Worm (Caenorhabditis elegans) whole organism, midembryonic: Measurements from ENCODE around the gene mccc-1.

Experiments used
- T22C8.4 ChIP-seq: fragments of 200-800 bp; sonication (Bioruptor generic); IDR thresholded peaks from 2 replicates; pipeline ENCODE4 v1.3.6; 2022; ENCODE audit warnings: missing genetic modification characterization, missing compliant biosample characterization
- cog-1 ChIP-seq: sonication (generic microtip); optimal IDR thresholded peaks from 2 replicates; lab custom pipeline; 2016; ENCODE audit warnings: missing genetic modification characterization, missing compliant biosample characterization
- flt-1 ChIP-seq: fragments of 200-800 bp; sonication (Bioruptor generic); IDR thresholded peaks from 2 replicates; pipeline ENCODE4 v1.3.6; 2022; ENCODE audit warnings: missing genetic modification characterization, missing compliant biosample characterization
- klf-2 ChIP-seq: fragments of 200-800 bp; sonication (Bioruptor generic); conservative IDR thresholded peaks from 2 replicates; pipeline ENCODE4 v1.3.6; 2022; ENCODE audit warnings: missing genetic modification reagents, missing genetic modification characterization, missing compliant biosample characterization
- med-1 ChIP-seq: sonication (generic microtip); optimal IDR thresholded peaks from 2 replicates; lab custom pipeline; 2017; ENCODE audit warnings: missing genetic modification characterization, mild to moderate bottlenecking, missing compliant biosample characterization, antibody characterized with exemption, missing genetic modification reagents; ENCODE audit not compliant: insufficient read depth
- ref-1 ChIP-seq: fragments of 200-800 bp; sonication (Bioruptor generic); conservative IDR thresholded peaks from 2 replicates; pipeline ENCODE4 v1.3.6; 2022; ENCODE audit warnings: missing genetic modification reagents, missing genetic modification characterization, missing compliant biosample characterization
- tab-1 ChIP-seq: fragments of 200-800 bp; sonication (Bioruptor generic); IDR thresholded peaks from 2 replicates; pipeline ENCODE4 v1.3.6; 2022; ENCODE audit warnings: missing genetic modification characterization, missing compliant biosample characterization
- ztf-23 ChIP-seq: fragments of 200-800 bp; sonication (Bioruptor generic); IDR thresholded peaks from 2 replicates; pipeline ENCODE4 v1.3.6; 2022; ENCODE audit warnings: missing genetic modification reagents, missing genetic modification characterization, missing compliant biosample characterization
- ztf-29 ChIP-seq: fragments of 200-800 bp; sonication (Bioruptor generic); IDR thresholded peaks from 2 replicates; pipeline ENCODE4 v1.3.6; 2022; ENCODE audit warnings: missing genetic modification reagents, missing genetic modification characterization, missing compliant biosample characterization

mccc-1 gene

ce11 chrIV:9866865-9867264, 17.5 kb upstream of the mccc-1 start:
- no peak for TF ChIP-seq med-1 (GFP tag; lab: Kevin White, UChicago)
- TF ChIP-seq T22C8.4 (GFP tag; lab: Robert Waterston, UW), result no peak
- TF ChIP-seq ref-1, result no peak
- TF ChIP-seq cog-1, result no peak
- no peak for TF ChIP-seq ztf-29 (GFP tag; lab: Robert Waterston, UW)
- TF ChIP-seq ztf-23, result no peak
- no peak for TF ChIP-seq flt-1
- no peak for TF ChIP-seq klf-2
- TF ChIP-seq tab-1 (GFP tag; lab: Robert Waterston, UW), result no peak

- TF ChIP-seq ref-1 (no peak), klf-2 (no peak), tab-1 (GFP tag; lab: Robert Waterston, UW) (no peak), flt-1 (no peak), ztf-29 (GFP tag; lab: Robert Waterston, UW) (no peak), cog-1 (no peak), T22C8.4 (GFP tag; lab: Robert Waterston, UW) (no peak), ztf-23 (no peak), med-1 (GFP tag; lab: Kevin White, UChicago) (no peak)
These were observed 16.5 kb upstream of the mccc-1 start for ce11 chrIV:9867915-9868314.

- TF ChIP-seq klf-2 (no peak), med-1 (GFP tag; lab: Kevin White, UChicago) (no peak), ztf-29 (GFP tag; lab: Robert Waterston, UW) (no peak), ref-1 (no peak), ztf-23 (no peak), tab-1 (GFP tag; lab: Robert Waterston, UW) (no peak), cog-1 (no peak), flt-1 (no peak)
These were observed 15.0 kb upstream of the mccc-1 start for ce11 chrIV:9869344-9869743.

ce11 chrIV:9872210-9872609, 12.2 kb upstream of the mccc-1 start:
- TF ChIP-seq ref-1, result no peak
- TF ChIP-seq ztf-23, result no peak
- TF ChIP-seq cog-1, result no peak
- no peak for TF ChIP-seq ztf-29 (GFP tag; lab: Robert Waterston, UW)
- TF ChIP-seq T22C8.4 (GFP tag; lab: Robert Waterston, UW), result no peak
- no peak for TF ChIP-seq flt-1
- TF ChIP-seq med-1 (GFP tag; lab: Kevin White, UChicago), result no peak
- no peak for TF ChIP-seq klf-2
- TF ChIP-seq tab-1 (GFP tag; lab: Robert Waterston, UW), result no peak

ce11 chrIV:9872786-9873185, 11.6 kb upstream of the mccc-1 start:
- TF ChIP-seq T22C8.4 (GFP tag; lab: Robert Waterston, UW) (no peak), med-1 (GFP tag; lab: Kevin White, UChicago) (no peak), ztf-23 (no peak), cog-1 (no peak), klf-2 (no peak), ztf-29 (GFP tag; lab: Robert Waterston, UW) (no peak), flt-1 (no peak), tab-1 (GFP tag; lab: Robert Waterston, UW) (no peak), ref-1 (no peak)

ce11 chrIV:9873837-9874236, 10.5 kb upstream of the mccc-1 start:
- TF ChIP-seq ztf-29 (GFP tag; lab: Robert Waterston, UW) (no peak), ztf-23 (no peak), T22C8.4 (GFP tag; lab: Robert Waterston, UW) (no peak), med-1 (GFP tag; lab: Kevin White, UChicago) (no peak), cog-1 (no peak), tab-1 (GFP tag; lab: Robert Waterston, UW) (no peak)

- TF ChIP-seq tab-1 (GFP tag; lab: Robert Waterston, UW), result no peak
- no peak for TF ChIP-seq ztf-29 (GFP tag; lab: Robert Waterston, UW)
- TF ChIP-seq cog-1, result no peak
- no peak for TF ChIP-seq T22C8.4 (GFP tag; lab: Robert Waterston, UW)
- TF ChIP-seq ref-1, result no peak
- TF ChIP-seq klf-2, result no peak
- TF ChIP-seq flt-1, result no peak
- no peak for TF ChIP-seq ztf-23
- TF ChIP-seq med-1 (GFP tag; lab: Kevin White, UChicago), result no peak
These were observed 8.7 kb upstream of the mccc-1 start for ce11 chrIV:9875646-9876045.

- no peak for TF ChIP-seq ztf-29 (GFP tag; lab: Robert Waterston, UW)
- TF ChIP-seq flt-1, result no peak
- no peak for TF ChIP-seq med-1 (GFP tag; lab: Kevin White, UChicago)
- no peak for TF ChIP-seq klf-2
- no peak for TF ChIP-seq T22C8.4 (GFP tag; lab: Robert Waterston, UW)
- TF ChIP-seq ztf-23, result no peak
- no peak for TF ChIP-seq cog-1
- TF ChIP-seq tab-1 (GFP tag; lab: Robert Waterston, UW), result no peak
- TF ChIP-seq ref-1, result no peak
These were observed 5.4 kb upstream of the mccc-1 start, which contains the start of gene nhr-4 for ce11 chrIV:9878893-9879379. Gene nhr-4 (plus strand): TSS chrIV:9879329.

- TF ChIP-seq cog-1 (no peak), T22C8.4 (GFP tag; lab: Robert Waterston, UW) (no peak), tab-1 (GFP tag; lab: Robert Waterston, UW) (no peak), ref-1 (no peak), med-1 (GFP tag; lab: Kevin White, UChicago) (no peak), klf-2 (no peak), flt-1 (no peak), ztf-23 (no peak), ztf-29 (GFP tag; lab: Robert Waterston, UW) (no peak)
These were observed 5.5 kb downstream of the mccc-1 start, which contains the start of gene ttbk-3 for ce11 chrIV:9889857-9890256. Gene ttbk-3 (minus strand): TSS chrIV:9889957.

- TF ChIP-seq ref-1 (no peak), klf-2 (no peak), med-1 (GFP tag; lab: Kevin White, UChicago) (no peak), flt-1 (no peak), ztf-23 (no peak), cog-1 (no peak), ztf-29 (GFP tag; lab: Robert Waterston, UW) (no peak), T22C8.4 (GFP tag; lab: Robert Waterston, UW) (no peak), tab-1 (GFP tag; lab: Robert Waterston, UW) (no peak)
These were observed 7.6 kb downstream of the mccc-1 start, which contains the start of gene F32B6.4 for ce11 chrIV:9891938-9892337. Gene F32B6.4 (minus strand): TSS chrIV:9892038.
